Fruit fly (Drosophila melanogaster) whole organism, wandering third instar larva: ENCODE data around the gene heca.

Experiments used
- Abd-B ChIP-seq: fragments of >200 bp; optimal IDR thresholded peaks from 2 replicates; lab custom pipeline; 2017; ENCODE audit warnings: missing biosample characterization, missing genetic modification characterization
- Dfd ChIP-seq: fragments of >200 bp; optimal IDR thresholded peaks from 2 replicates; lab custom pipeline; 2017; ENCODE audit warnings: missing biosample characterization, missing genetic modification characterization
- Mio ChIP-seq: sonication (Bioruptor generic); optimal IDR thresholded peaks from 2 replicates; lab custom pipeline; 2016; ENCODE audit warnings: missing biosample characterization, missing genetic modification characterization
- Myc ChIP-seq: fragments of >200 bp; optimal IDR thresholded peaks from 2 replicates; lab custom pipeline; 2017
- N ChIP-seq: fragments of >200 bp; optimal IDR thresholded peaks from 2 replicates; lab custom pipeline; 2018; ENCODE audit warnings: missing biosample characterization, missing external identifiers, missing genetic modification characterization
- br ChIP-seq: fragments of 200-800 bp; sonication (Bioruptor generic); optimal IDR thresholded peaks from 2 replicates; lab custom pipeline; 2016; ENCODE audit warnings: missing biosample characterization, missing genetic modification characterization
- dsf ChIP-seq: sonication (Bioruptor generic); optimal IDR thresholded peaks from 2 replicates; lab custom pipeline; 2016; ENCODE audit warnings: missing biosample characterization, missing genetic modification characterization, borderline replicate concordance
- h ChIP-seq: fragments of 200-800 bp; sonication (Bioruptor generic); optimal IDR thresholded peaks from 3 replicates; lab custom pipeline; 2016; ENCODE audit warnings: missing biosample characterization, mild to moderate bottlenecking, missing genetic modification characterization
- rgr ChIP-seq: fragments of 200-800 bp; sonication (Bioruptor generic); optimal IDR thresholded peaks from 3 replicates; lab custom pipeline; 2016; ENCODE audit warnings: missing biosample characterization, mild to moderate bottlenecking, missing genetic modification characterization
- usp ChIP-seq: fragments of >200 bp; optimal IDR thresholded peaks from 2 replicates; lab custom pipeline; 2017; ENCODE audit warnings: missing biosample characterization, missing genetic modification characterization

DNA sequence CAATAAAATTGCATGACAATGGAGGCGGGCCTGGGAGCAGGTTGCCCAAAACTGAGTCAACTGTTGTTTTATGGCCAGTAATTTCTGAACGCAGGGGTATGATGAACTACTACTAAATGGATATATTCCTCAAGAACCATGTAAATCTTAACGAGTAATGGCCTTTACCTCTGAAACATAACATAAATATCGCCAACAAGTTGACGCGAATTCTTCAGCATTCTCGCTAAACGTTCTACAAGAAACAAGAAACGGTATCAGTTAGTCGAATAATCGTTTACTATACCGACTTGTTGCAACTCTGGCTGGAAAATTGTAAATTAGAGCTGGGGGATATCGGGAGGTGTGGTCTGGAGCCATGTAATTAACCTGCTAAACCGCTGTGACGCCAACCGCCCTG, 9.0 kb upstream of the heca start:
- no peak for TF ChIP-seq Abd-B (GFP tag; lab: Kevin White, UChicago)
- peak; percentile 9 for TF ChIP-seq rgr
- TF ChIP-seq Mio (GFP tag; lab: Kevin White, UChicago): no peak
- TF ChIP-seq br (GFP tag; lab: Kevin White, UChicago): no peak
- no peak for TF ChIP-seq usp (GFP tag; lab: Kevin White, UChicago)
- peak; percentile 16 for TF ChIP-seq h (GFP tag; lab: Kevin White, UChicago)
- TF ChIP-seq N (GFP tag; lab: Kevin White, UChicago): no peak
- no peak for TF ChIP-seq Dfd (GFP tag; lab: Kevin White, UChicago)
- no peak for TF ChIP-seq dsf
- TF ChIP-seq Myc (lab: Kevin White, UChicago): no peak
